Worm (Caenorhabditis elegans) whole organism, L4 larva: ENCODE data around the gene nep-17.

Source experiments
- F37D6.2 ChIP-seq: sonication (generic microtip); optimal IDR thresholded peaks from 2 replicates; lab custom pipeline; 2016; ENCODE audit warnings: mild to moderate bottlenecking, missing genetic modification characterization, missing compliant biosample characterization
- F44E2.7 ChIP-seq: fragments of 200-800 bp; sonication (Bioruptor generic); IDR thresholded peaks from 2 replicates; pipeline ENCODE4 v2.1.2; 2022; ENCODE audit warnings: missing genetic modification characterization, missing compliant biosample characterization
- aly-2 ChIP-seq: sonication (generic microtip); optimal IDR thresholded peaks from 2 replicates; lab custom pipeline; 2018; ENCODE audit warnings: missing biosample characterization, missing genetic modification characterization
- fos-1 ChIP-seq: fragments of 150-350 bp; optimal IDR thresholded peaks from 2 replicates; lab custom pipeline; 2014; ENCODE audit warnings: missing biosample characterization, missing genetic modification characterization
- nhr-77 ChIP-seq: fragments of 150-350 bp; optimal IDR thresholded peaks from 2 replicates; lab custom pipeline; 2014; ENCODE audit warnings: missing biosample characterization, missing genetic modification characterization
- skn-1 ChIP-seq: fragments of 150-350 bp; optimal IDR thresholded peaks from 2 replicates; lab custom pipeline; 2014; ENCODE audit warnings: missing biosample characterization, missing genetic modification characterization
- snpc-1.2 ChIP-seq: fragments of 200-800 bp; sonication (Bioruptor generic); IDR thresholded peaks from 2 replicates; pipeline ENCODE4 v1.3.6; 2022; ENCODE audit warnings: missing genetic modification reagents, missing genetic modification characterization, missing compliant biosample characterization
- unc-130 ChIP-seq: sonication (generic microtip); optimal IDR thresholded peaks from 2 replicates; lab custom pipeline; 2016; ENCODE audit warnings: missing genetic modification reagents, missing genetic modification characterization, missing compliant biosample characterization

- TF ChIP-seq aly-2 (no peak), nhr-77 (tag; lab: Kevin White, UChicago) (no peak), unc-130 (GFP tag; lab: Kevin White, UChicago) (no peak), snpc-1.2 (GFP tag; lab: Robert Waterston, UW) (no peak), F37D6.2 (tag; lab: Kevin White, UChicago) (no peak), skn-1 (tag; lab: Kevin White, UChicago) (no peak), F44E2.7 (GFP tag; lab: Robert Waterston, UW) (no peak), fos-1 (tag; lab: Kevin White, UChicago) (no peak)
These were observed 22.5 kb upstream of the nep-17 start for ce11 chrII:13485119-13485518.
